Worm (Caenorhabditis elegans) whole organism, L1 larva: ENCODE measurements around the gene F36F12.3.

Experiments used
- C04F5.9 ChIP-seq: sonication (generic microtip); optimal IDR thresholded peaks from 2 replicates; lab custom pipeline; 2016; ENCODE audit warnings: missing genetic modification characterization, missing compliant biosample characterization
- C34B4.2 ChIP-seq: sonication (generic microtip); optimal IDR thresholded peaks from 2 replicates; lab custom pipeline; 2017; ENCODE audit warnings: mild to moderate bottlenecking, missing genetic modification characterization, missing compliant biosample characterization
- F16B12.6 ChIP-seq: fragments of 150-350 bp; optimal IDR thresholded peaks from 2 replicates; lab custom pipeline; 2014; ENCODE audit warnings: missing biosample characterization, missing genetic modification characterization
- Y116A8C.19 ChIP-seq: sonication (generic microtip); optimal IDR thresholded peaks from 2 replicates; lab custom pipeline; 2016; ENCODE audit warnings: missing compliant biosample characterization, missing genetic modification characterization, borderline replicate concordance
- blmp-1 ChIP-seq: fragments of 150-350 bp; optimal IDR thresholded peaks from 2 replicates; lab custom pipeline; 2014; ENCODE audit warnings: missing biosample characterization, missing genetic modification characterization
- ceh-8 ChIP-seq: fragments of 200-800 bp; sonication (Bioruptor generic); optimal IDR thresholded peaks from 2 replicates; lab custom pipeline; 2018; ENCODE audit warnings: mild to moderate bottlenecking, missing genetic modification characterization, moderate library complexity, missing compliant biosample characterization
- ceh-88 ChIP-seq: fragments of 200-800 bp; sonication (Bioruptor generic); IDR thresholded peaks from 2 replicates; pipeline ENCODE4 v1.3.6; 2022; ENCODE audit warnings: missing genetic modification characterization, missing compliant biosample characterization
- ces-1 ChIP-seq: fragments of 150-350 bp; optimal IDR thresholded peaks from 2 replicates; lab custom pipeline; 2014; ENCODE audit warnings: missing biosample characterization, missing genetic modification reagents, missing genetic modification characterization
- dpl-1 ChIP-seq, 3 experiments: fragments of 150-350 bp in 2 of 3; sonication (generic microtip) in 1 of 3; optimal IDR thresholded peaks; 2 replicates each; lab custom pipeline; 2014 to 2017; ENCODE audit warnings: missing biosample characterization in 3 of 3, missing genetic modification characterization in 3 of 3, missing genetic modification reagents in 3 of 3
- dsc-1 ChIP-seq: sonication (generic microtip); optimal IDR thresholded peaks from 2 replicates; lab custom pipeline; 2016; ENCODE audit warnings: mild to moderate bottlenecking, missing genetic modification characterization, missing compliant biosample characterization
- efl-1 ChIP-seq, 4 experiments: fragments of 150-350 bp; optimal IDR thresholded peaks in 3 of 4; peaks in 1 of 4; 1 replicate in 1 of 4; 2 replicates in 3 of 4; lab custom pipeline; 2014; ENCODE audit warnings: missing biosample characterization in 2 of 4, missing genetic modification characterization in 2 of 4, missing genetic modification reagents in 2 of 4
- egl-27 ChIP-seq, 2 experiments: fragments of 150-350 bp in 1 of 2; sonication (generic microtip); optimal IDR thresholded peaks; 3 replicates each; lab custom pipeline; 2017 to 2018; ENCODE audit warnings: missing biosample characterization in 2 of 2, missing genetic modification characterization in 2 of 2, missing genetic modification reagents in 2 of 2
- elt-2 ChIP-seq: sonication (generic microtip); optimal IDR thresholded peaks from 2 replicates; lab custom pipeline; 2016; ENCODE audit warnings: missing genetic modification characterization, mild to moderate bottlenecking, inconsistent platforms, missing compliant biosample characterization, missing genetic modification reagents
- fkh-10 ChIP-seq: sonication (generic microtip); optimal IDR thresholded peaks from 2 replicates; lab custom pipeline; 2017; ENCODE audit warnings: missing biosample characterization, missing genetic modification reagents, missing genetic modification characterization
- fkh-4 ChIP-seq: sonication (generic microtip); optimal IDR thresholded peaks from 2 replicates; lab custom pipeline; 2016; ENCODE audit warnings: missing compliant biosample characterization, missing genetic modification characterization, borderline replicate concordance
- fkh-8 ChIP-seq: sonication (generic microtip); optimal IDR thresholded peaks from 2 replicates; lab custom pipeline; 2016; ENCODE audit warnings: mild to moderate bottlenecking, missing genetic modification characterization, missing compliant biosample characterization
- fos-1 ChIP-seq: fragments of 150-350 bp; optimal IDR thresholded peaks from 2 replicates; lab custom pipeline; 2014; ENCODE audit warnings: missing biosample characterization, missing genetic modification characterization
- grh-1 ChIP-seq: fragments of 200-800 bp; sonication (Bioruptor generic); IDR thresholded peaks from 2 replicates; pipeline ENCODE4 v1.3.6; 2022; ENCODE audit warnings: missing genetic modification reagents, missing genetic modification characterization, missing compliant biosample characterization
- hpl-2 ChIP-seq: fragments of 150-350 bp; optimal IDR thresholded peaks from 2 replicates; lab custom pipeline; 2014; ENCODE audit warnings: missing biosample characterization, missing genetic modification reagents, missing genetic modification characterization
- irx-1 ChIP-seq: sonication (generic microtip); optimal IDR thresholded peaks from 2 replicates; lab custom pipeline; 2016; ENCODE audit warnings: missing genetic modification characterization, missing compliant biosample characterization
- lin-13 ChIP-seq: fragments of 150-350 bp; optimal IDR thresholded peaks from 2 replicates; lab custom pipeline; 2014; ENCODE audit warnings: missing biosample characterization, missing genetic modification reagents, missing genetic modification characterization
- lin-15B ChIP-seq: fragments of 150-350 bp; sonication (generic microtip); optimal IDR thresholded peaks from 3 replicates; lab custom pipeline; 2014; ENCODE audit warnings: missing biosample characterization, missing genetic modification characterization
- lir-3 ChIP-seq: sonication (generic microtip); optimal IDR thresholded peaks from 2 replicates; lab custom pipeline; 2016; ENCODE audit warnings: mild to moderate bottlenecking, missing genetic modification characterization, moderate library complexity, missing compliant biosample characterization; ENCODE audit not compliant: poor library complexity
- mef-2 ChIP-seq: fragments of 150-350 bp; optimal IDR thresholded peaks from 2 replicates; lab custom pipeline; 2014; ENCODE audit warnings: missing biosample characterization, missing genetic modification characterization
- mep-1 ChIP-seq: fragments of 150-350 bp; optimal IDR thresholded peaks from 2 replicates; lab custom pipeline; 2014; ENCODE audit warnings: missing biosample characterization, missing genetic modification characterization
- nhr-12 ChIP-seq: sonication (generic microtip); optimal IDR thresholded peaks from 2 replicates; lab custom pipeline; 2017; ENCODE audit warnings: missing biosample characterization, missing genetic modification characterization
- nhr-19 ChIP-seq: fragments of 200-800 bp; sonication (Bioruptor generic); conservative IDR thresholded peaks from 2 replicates; pipeline ENCODE4 v1.3.6; 2022; ENCODE audit warnings: missing genetic modification characterization, missing compliant biosample characterization
- nhr-28 ChIP-seq: fragments of 150-350 bp; optimal IDR thresholded peaks from 2 replicates; lab custom pipeline; 2014; ENCODE audit warnings: missing biosample characterization, missing genetic modification characterization
- nhr-47 ChIP-seq: sonication (generic microtip); optimal IDR thresholded peaks from 2 replicates; lab custom pipeline; 2016; ENCODE audit warnings: mild to moderate bottlenecking, missing genetic modification characterization, moderate library complexity, missing compliant biosample characterization
- nhr-84 ChIP-seq: sonication (generic microtip); optimal IDR thresholded peaks from 2 replicates; lab custom pipeline; 2017; ENCODE audit warnings: missing biosample characterization, missing genetic modification characterization
- nhr-85 ChIP-seq: sonication (generic microtip); peaks from one replicate; lab custom pipeline; 2016; ENCODE audit warnings: missing genetic modification characterization, inconsistent platforms, missing compliant biosample characterization
- pag-3 ChIP-seq: sonication (generic microtip); optimal IDR thresholded peaks from 2 replicates; lab custom pipeline; 2017; ENCODE audit warnings: missing genetic modification characterization, mild to moderate bottlenecking, missing compliant biosample characterization, antibody characterized with exemption, borderline replicate concordance; ENCODE audit not compliant: insufficient read depth
- pqm-1 ChIP-seq: sonication (generic microtip); optimal IDR thresholded peaks from 3 replicates; lab custom pipeline; 2017; ENCODE audit warnings: missing biosample characterization, missing genetic modification characterization
- rnt-1 ChIP-seq: sonication (generic microtip); optimal IDR thresholded peaks from 2 replicates; lab custom pipeline; 2016; ENCODE audit warnings: mild to moderate bottlenecking, missing genetic modification characterization, moderate library complexity, missing compliant biosample characterization
- skn-1 ChIP-seq: fragments of 150-350 bp; optimal IDR thresholded peaks from 2 replicates; lab custom pipeline; 2014; ENCODE audit warnings: missing biosample characterization, missing genetic modification characterization
- snpc-4 ChIP-seq: fragments of 150-350 bp; optimal IDR thresholded peaks from 2 replicates; lab custom pipeline; 2014; ENCODE audit warnings: missing biosample characterization, missing genetic modification characterization
- snu-23 ChIP-seq: sonication (generic microtip); optimal IDR thresholded peaks from 2 replicates; lab custom pipeline; 2016; ENCODE audit warnings: missing genetic modification characterization, missing compliant biosample characterization
- sox-4 ChIP-seq: sonication (generic microtip); optimal IDR thresholded peaks from 2 replicates; lab custom pipeline; 2016; ENCODE audit warnings: missing genetic modification characterization, missing compliant biosample characterization
- sup-37 ChIP-seq: fragments of 200-800 bp; sonication (Bioruptor generic); optimal IDR thresholded peaks from 2 replicates; lab custom pipeline; 2018; ENCODE audit warnings: mild to moderate bottlenecking, missing genetic modification characterization, missing compliant biosample characterization
- tbx-2 ChIP-seq: sonication (generic microtip); optimal IDR thresholded peaks from 2 replicates; lab custom pipeline; 2016; ENCODE audit warnings: missing genetic modification characterization, missing compliant biosample characterization
- tlp-1 ChIP-seq: fragments of 150-350 bp; optimal IDR thresholded peaks from 2 replicates; lab custom pipeline; 2014; ENCODE audit warnings: missing biosample characterization, missing genetic modification characterization
- unc-86 ChIP-seq: sonication (generic microtip); optimal IDR thresholded peaks from 2 replicates; lab custom pipeline; 2016; ENCODE audit warnings: missing genetic modification characterization, missing compliant biosample characterization
- unc-98 ChIP-seq: fragments of 200-800 bp; sonication (Bioruptor generic); IDR thresholded peaks from 2 replicates; pipeline ENCODE4 v1.3.6; 2022; ENCODE audit warnings: missing genetic modification characterization, missing compliant biosample characterization
- vab-15 ChIP-seq: sonication (generic microtip); optimal IDR thresholded peaks from 2 replicates; lab custom pipeline; 2017; ENCODE audit warnings: missing genotype, mild to moderate bottlenecking, missing genetic modification characterization, missing compliant biosample characterization
- ztf-4 ChIP-seq: fragments of 150-350 bp; optimal IDR thresholded peaks from 2 replicates; lab custom pipeline; 2014; ENCODE audit warnings: missing biosample characterization, missing genetic modification characterization

The F36F12.3 gene

ce11 chrV:2123164-2123563 lies 37.6 kb downstream of the F36F12.3 start:
- TF ChIP-seq unc-86 (tag; lab: Kevin White, UChicago), result no peak
- TF ChIP-seq irx-1, result no peak
- no peak for TF ChIP-seq nhr-12 (tag; lab: Kevin White, UChicago)
- TF ChIP-seq snu-23 (GFP tag; lab: Kevin White, UChicago), result no peak
- no peak for TF ChIP-seq sox-4 (tag; lab: Kevin White, UChicago)
- TF ChIP-seq pqm-1, result no peak
- no peak for TF ChIP-seq rnt-1 (tag; lab: Kevin White, UChicago)
- TF ChIP-seq fkh-10 (GFP tag; lab: Kevin White, UChicago), result no peak
- TF ChIP-seq dpl-1 (GFP tag; optimal IDR thresholded peaks at IDR 0.05; lab: Kevin White, UChicago), result no peak
- TF ChIP-seq, all 84 proteins: peak for 0

- no peak for TF ChIP-seq efl-1 (optimal IDR thresholded peaks at IDR 0.05; lab: Kevin White, UChicago)
- TF ChIP-seq efl-1 (GFP tag; optimal IDR thresholded peaks at IDR 0.05 in 1 of 2; lab: Kevin White, UChicago), result peak in 1 of 2 experiments; percentile 88
- no peak for TF ChIP-seq fkh-8
- TF ChIP-seq mep-1 (tag; lab: Kevin White, UChicago), result no peak
- no peak for TF ChIP-seq elt-2 (tag; lab: Kevin White, UChicago)
- no peak for TF ChIP-seq ztf-4 (tag; lab: Kevin White, UChicago)
- TF ChIP-seq lin-13 (GFP tag; lab: Kevin White, UChicago), result no peak
- TF ChIP-seq rnt-1 (tag; lab: Kevin White, UChicago), result peak; percentile 73
- no peak for TF ChIP-seq pqm-1
- no peak for TF ChIP-seq irx-1
Measured at ce11 chrV:2126554-2126953, 41.0 kb downstream of the F36F12.3 start.

ce11 chrV:2126996-2127585 lies 41.5 kb downstream of the F36F12.3 start, which contains the start of gene ldp-1:
Gene ldp-1 (plus strand): TSS chrV:2127535.
- TF ChIP-seq ceh-88 (GFP tag; lab: Robert Waterston, UW) (peak; percentile 46), lir-3 (tag; lab: Kevin White, UChicago) (peak; percentile 95), C04F5.9 (tag; lab: Kevin White, UChicago) (peak; percentile 81), tlp-1 (tag; lab: Kevin White, UChicago) (no peak), sup-37 (GFP tag; lab: Kevin White, UChicago) (peak; percentile 55), Y116A8C.19 (tag; lab: Kevin White, UChicago) (peak; percentile 67), tbx-2 (tag; lab: Kevin White, UChicago) (peak; percentile 90), lin-15B (tag; lab: Kevin White, UChicago) (peak; percentile 62), nhr-84 (tag; lab: Kevin White, UChicago) (no peak), blmp-1 (tag; lab: Kevin White, UChicago) (peak; percentile 34), ceh-8 (GFP tag; lab: Kevin White, UChicago) (peak; percentile 80), elt-2 (tag; lab: Kevin White, UChicago) (peak; percentile 67), C34B4.2 (tag; lab: Kevin White, UChicago) (peak; percentile 10), egl-27 (tag; optimal IDR thresholded peaks at IDR 0.05; lab: Kevin White, UChicago) (no peak), nhr-85 (tag; lab: Kevin White, UChicago) (peak; percentile 93), fkh-4 (peak; percentile 94), nhr-19 (peak; percentile 88), unc-86 (tag; lab: Kevin White, UChicago) (peak; percentile 69), nhr-28 (tag; lab: Kevin White, UChicago) (no peak), dpl-1 (GFP tag; optimal IDR thresholded peaks at IDR 0.05; lab: Kevin White, UChicago) (peak; percentile 89 to 94 (median 92)), dsc-1 (tag; lab: Kevin White, UChicago) (peak; percentile 92), F16B12.6 (tag; lab: Kevin White, UChicago) (peak; percentile 16), mep-1 (tag; lab: Kevin White, UChicago) (peak; percentile 65), fos-1 (tag; lab: Kevin White, UChicago) (peak; percentile 62), fkh-8 (peak; percentile 76), efl-1 (optimal IDR thresholded peaks at IDR 0.05; lab: Kevin White, UChicago) (peak; percentile 95 to 99), efl-1 (GFP tag; optimal IDR thresholded peaks at IDR 0.05 in 1 of 2; lab: Kevin White, UChicago) (peak; percentile 94 to 99), nhr-47 (tag; lab: Kevin White, UChicago) (peak; percentile 92), nhr-12 (tag; lab: Kevin White, UChicago) (no peak), skn-1 (tag; lab: Kevin White, UChicago) (peak; percentile 11), ztf-4 (tag; lab: Kevin White, UChicago) (no peak), unc-98 (GFP tag; lab: Robert Waterston, UW) (peak; percentile 82), sox-4 (tag; lab: Kevin White, UChicago) (peak; percentile 83), snu-23 (GFP tag; lab: Kevin White, UChicago) (peak; percentile 81), vab-15 (tag; lab: Kevin White, UChicago) (no peak), hpl-2 (no peak), mef-2 (tag; lab: Kevin White, UChicago) (no peak), snpc-4 (tag; lab: Kevin White, UChicago) (peak; percentile 22), ces-1 (GFP tag; lab: Kevin White, UChicago) (no peak), pag-3 (no peak), grh-1 (GFP tag; lab: Robert Waterston, UW) (peak; percentile 75)
